Fruit fly (Drosophila melanogaster) whole organism, embryonic: ENCODE data around the gene CG9133.

Source experiments
- Atf3 ChIP-seq: fragments of 200-800 bp; sonication (Bioruptor generic); optimal IDR thresholded peaks from 3 replicates; lab custom pipeline; 2016; ENCODE audit warnings: missing biosample characterization, missing genetic modification characterization
- Atf6 ChIP-seq: fragments of 200-800 bp; sonication (Bioruptor generic); IDR thresholded peaks from 2 replicates; pipeline ENCODE4 v1.3.6; 2022; ENCODE audit warnings: missing biosample characterization, missing genetic modification characterization
- CG10979 ChIP-seq: fragments of 200-800 bp; sonication (Bioruptor generic); optimal IDR thresholded peaks from 2 replicates; lab custom pipeline; 2018; ENCODE audit warnings: missing biosample characterization, mild to moderate bottlenecking, missing genetic modification characterization, moderate library complexity
- CG12104 ChIP-seq: fragments of 200-800 bp; sonication (Bioruptor generic); optimal IDR thresholded peaks from 3 replicates; lab custom pipeline; 2016; ENCODE audit warnings: missing biosample characterization, missing genetic modification characterization
- CG14050 ChIP-seq: fragments of 200-800 bp; sonication (Bioruptor generic); IDR thresholded peaks from 3 replicates; pipeline ENCODE4 v1.3.6; 2022; ENCODE audit warnings: missing biosample characterization, missing genetic modification characterization
- CG15073 ChIP-seq: fragments of 200-800 bp; sonication (Bioruptor generic); optimal IDR thresholded peaks from 2 replicates; lab custom pipeline; 2016; ENCODE audit warnings: missing biosample characterization, missing genetic modification characterization
- CG17359 ChIP-seq: fragments of 200-800 bp; sonication (Bioruptor generic); optimal IDR thresholded peaks from 3 replicates; lab custom pipeline; 2018; ENCODE audit warnings: missing biosample characterization, mild to moderate bottlenecking, missing genetic modification characterization, moderate library complexity
- CG17802 ChIP-seq: fragments of 200-800 bp; sonication (Bioruptor generic); optimal IDR thresholded peaks from 2 replicates; lab custom pipeline; 2018; ENCODE audit warnings: missing biosample characterization, mild to moderate bottlenecking, missing genetic modification characterization, moderate library complexity
- CG18262 ChIP-seq: fragments of 200-800 bp; optimal IDR thresholded peaks from 3 replicates; lab custom pipeline; 2019; ENCODE audit warnings: missing biosample characterization, mild to moderate bottlenecking, missing genetic modification characterization, moderate library complexity
- CG2116 ChIP-seq: fragments of 200-800 bp; sonication (Bioruptor generic); optimal IDR thresholded peaks from 3 replicates; lab custom pipeline; 2018; ENCODE audit warnings: missing biosample characterization, mild to moderate bottlenecking, missing genetic modification characterization
- CG32767 ChIP-seq: fragments of 200-800 bp; sonication (Bioruptor generic); IDR thresholded peaks from 2 replicates; pipeline ENCODE4 v1.3.6; 2022; ENCODE audit warnings: missing biosample characterization, missing genetic modification characterization
- CG32772 ChIP-seq: fragments of 200-800 bp; sonication (Bioruptor generic); IDR thresholded peaks from 2 replicates; pipeline ENCODE4 v1.3.6; 2022; ENCODE audit warnings: missing biosample characterization, missing genetic modification characterization
- CG34224 ChIP-seq: fragments of 200-800 bp; sonication (Bioruptor generic); IDR thresholded peaks from 3 replicates; pipeline ENCODE4 v1.3.6; 2022; ENCODE audit warnings: missing biosample characterization, missing genetic modification characterization; ENCODE audit not compliant: partially characterized antibody
- CG4707 ChIP-seq: fragments of 200-800 bp; sonication (Bioruptor generic); optimal IDR thresholded peaks from 2 replicates; lab custom pipeline; 2018; ENCODE audit warnings: missing biosample characterization, mild to moderate bottlenecking, missing genetic modification characterization, moderate library complexity
- CG4730 ChIP-seq: fragments of 200-800 bp; sonication (Bioruptor generic); IDR thresholded peaks from 2 replicates; pipeline ENCODE4 v1.3.6; 2022; ENCODE audit warnings: missing biosample characterization, missing genetic modification characterization
- CG4854 ChIP-seq: fragments of 200-800 bp; sonication (Bioruptor generic); optimal IDR thresholded peaks from 2 replicates; lab custom pipeline; 2016; ENCODE audit warnings: missing biosample characterization, missing genetic modification characterization, inconsistent platforms
- CG6272 ChIP-seq: fragments of 200-800 bp; sonication (Bioruptor generic); IDR thresholded peaks from 2 replicates; pipeline ENCODE4 v1.3.6; 2022; ENCODE audit warnings: missing biosample characterization, missing genetic modification characterization
- CG6854 ChIP-seq: fragments of 200-800 bp; sonication (Bioruptor generic); optimal IDR thresholded peaks from 3 replicates; lab custom pipeline; 2017; ENCODE audit warnings: missing biosample characterization, mild to moderate bottlenecking, missing genetic modification characterization
- CG7839 ChIP-seq: fragments of 200-800 bp; sonication (Bioruptor generic); optimal IDR thresholded peaks from 3 replicates; lab custom pipeline; 2018; ENCODE audit warnings: missing biosample characterization, mild to moderate bottlenecking, missing genetic modification characterization, moderate library complexity
- CG7928 ChIP-seq: fragments of 200-800 bp; sonication (Bioruptor generic); optimal IDR thresholded peaks from 2 replicates; lab custom pipeline; 2017; ENCODE audit warnings: missing biosample characterization, mild to moderate bottlenecking, missing genetic modification characterization
- CG8281 ChIP-seq: fragments of 200-800 bp; sonication (Bioruptor generic); optimal IDR thresholded peaks from 2 replicates; lab custom pipeline; 2018; ENCODE audit warnings: missing biosample characterization, mild to moderate bottlenecking, missing genetic modification characterization, moderate library complexity
- D19A ChIP-seq: fragments of 200-800 bp; optimal IDR thresholded peaks from 3 replicates; lab custom pipeline; 2019; ENCODE audit warnings: missing biosample characterization, mild to moderate bottlenecking, missing genetic modification characterization, moderate library complexity
- D19B ChIP-seq: fragments of 200-800 bp; sonication (Bioruptor generic); optimal IDR thresholded peaks from 2 replicates; lab custom pipeline; 2017; ENCODE audit warnings: missing biosample characterization, mild to moderate bottlenecking, missing genetic modification characterization
- Dfd ChIP-seq, 2 experiments: fragments of >200 bp; optimal IDR thresholded peaks; 2 replicates each; lab custom pipeline; 2017; ENCODE audit warnings: missing biosample characterization in 2 of 2, missing genetic modification characterization in 2 of 2
- E2f1 ChIP-seq: fragments of 200-800 bp; sonication (Bioruptor generic); IDR thresholded peaks from 2 replicates; pipeline ENCODE4 v1.3.6; 2022; ENCODE audit warnings: missing biosample characterization, missing genetic modification characterization
- Ets97D ChIP-seq: fragments of 200-800 bp; sonication (Bioruptor generic); optimal IDR thresholded peaks from 3 replicates; lab custom pipeline; 2016; ENCODE audit warnings: missing biosample characterization, missing genetic modification characterization
- Gsc ChIP-seq: fragments of 200-800 bp; sonication (Bioruptor generic); IDR thresholded peaks from 2 replicates; pipeline ENCODE4 v1.3.6; 2022; ENCODE audit warnings: missing biosample characterization, missing genetic modification characterization
- H15 ChIP-seq: fragments of 200-800 bp; sonication (Bioruptor generic); IDR thresholded peaks from 3 replicates; pipeline ENCODE4 v1.3.6; 2022; ENCODE audit warnings: missing biosample characterization, missing genetic modification characterization
- HHEX ChIP-seq: fragments of 200-800 bp; sonication (Bioruptor generic); optimal IDR thresholded peaks from 3 replicates; lab custom pipeline; 2017; ENCODE audit warnings: missing biosample characterization, mild to moderate bottlenecking, missing genetic modification characterization, missing genetic modification reagents
- Hsf ChIP-seq: fragments of 200-800 bp; sonication (Bioruptor generic); optimal IDR thresholded peaks from 3 replicates; lab custom pipeline; 2016; ENCODE audit warnings: missing biosample characterization, missing genetic modification characterization
- Jarid2 ChIP-seq: fragments of 200-800 bp; sonication (Bioruptor generic); optimal IDR thresholded peaks from 3 replicates; lab custom pipeline; 2017; ENCODE audit warnings: mild to moderate bottlenecking, missing biosample characterization, missing genetic modification reagents, missing genetic modification characterization
- Mrtf ChIP-seq: fragments of 200-800 bp; sonication (Bioruptor generic); IDR thresholded peaks from 3 replicates; pipeline ENCODE4 v1.3.6; 2022; ENCODE audit warnings: missing biosample characterization, missing genetic modification characterization
- NK7.1 ChIP-seq: fragments of 200-800 bp; sonication (Bioruptor generic); optimal IDR thresholded peaks from 3 replicates; lab custom pipeline; 2016; ENCODE audit warnings: missing biosample characterization, missing genetic modification characterization
- Nf-YA ChIP-seq: fragments of 200-800 bp; sonication (Bioruptor generic); IDR thresholded peaks from 2 replicates; pipeline ENCODE4 v1.3.6; 2022; ENCODE audit warnings: missing biosample characterization, missing genetic modification characterization
- Oli ChIP-seq: fragments of 200-800 bp; sonication (Bioruptor generic); optimal IDR thresholded peaks from 2 replicates; lab custom pipeline; 2018; ENCODE audit warnings: missing biosample characterization, mild to moderate bottlenecking, missing genetic modification characterization, moderate library complexity
- Sin3A ChIP-seq: fragments of >200 bp; optimal IDR thresholded peaks from 2 replicates; lab custom pipeline; 2018
- YL-1 ChIP-seq: fragments of 200-800 bp; sonication (Bioruptor generic); optimal IDR thresholded peaks from 3 replicates; lab custom pipeline; 2017; ENCODE audit warnings: missing biosample characterization, mild to moderate bottlenecking, missing genetic modification characterization
- aop ChIP-seq: fragments of 200-800 bp; sonication (Bioruptor generic); IDR thresholded peaks from 2 replicates; pipeline ENCODE4 v1.3.6; 2022; ENCODE audit warnings: missing biosample characterization, missing genetic modification characterization
- ap ChIP-seq: fragments of 200-800 bp; sonication (Bioruptor generic); IDR thresholded peaks from 2 replicates; pipeline ENCODE4 v1.3.6; 2022; ENCODE audit warnings: missing biosample characterization, missing genetic modification characterization
- ara ChIP-seq: fragments of 200-800 bp; sonication (Bioruptor generic); IDR thresholded peaks from 2 replicates; pipeline ENCODE4 v1.3.6; 2022; ENCODE audit warnings: missing biosample characterization, missing genetic modification characterization
- cad ChIP-seq: fragments of >200 bp; optimal IDR thresholded peaks from 2 replicates; lab custom pipeline; 2017; ENCODE audit warnings: missing biosample characterization, missing genetic modification characterization
- eve ChIP-seq, 2 experiments: fragments of >200 bp; optimal IDR thresholded peaks; 2 replicates each; lab custom pipeline; 2017; ENCODE audit warnings: missing biosample characterization in 2 of 2, missing genetic modification characterization in 2 of 2
- fd3F ChIP-seq: fragments of 200-800 bp; sonication (Bioruptor generic); optimal IDR thresholded peaks from 2 replicates; lab custom pipeline; 2018; ENCODE audit warnings: missing biosample characterization, mild to moderate bottlenecking, missing genetic modification characterization, moderate library complexity
- gem ChIP-seq: fragments of 200-800 bp; sonication (Bioruptor generic); optimal IDR thresholded peaks from 2 replicates; lab custom pipeline; 2019; ENCODE audit warnings: missing biosample characterization, mild to moderate bottlenecking, missing genetic modification characterization, moderate library complexity
- jing ChIP-seq: fragments of 200-800 bp; sonication (Bioruptor generic); optimal IDR thresholded peaks from 2 replicates; lab custom pipeline; 2018; ENCODE audit warnings: missing biosample characterization, mild to moderate bottlenecking, missing genetic modification characterization
- ken ChIP-seq: fragments of 200-800 bp; sonication (Bioruptor generic); IDR thresholded peaks from 3 replicates; pipeline ENCODE4 v1.3.6; 2022; ENCODE audit warnings: missing biosample characterization, missing genetic modification characterization
- knrl ChIP-seq: fragments of 200-800 bp; sonication (Bioruptor generic); IDR thresholded peaks from 3 replicates; pipeline ENCODE4 v1.3.6; 2022; ENCODE audit warnings: missing biosample characterization, missing genetic modification characterization; ENCODE audit not compliant: partially characterized antibody
- mirr ChIP-seq: fragments of 200-800 bp; sonication (Bioruptor generic); optimal IDR thresholded peaks from 3 replicates; lab custom pipeline; 2018; ENCODE audit warnings: missing biosample characterization, mild to moderate bottlenecking, missing genetic modification characterization
- ro ChIP-seq: fragments of 200-800 bp; sonication (Bioruptor generic); IDR thresholded peaks from 2 replicates; pipeline ENCODE4 v1.3.6; 2022; ENCODE audit warnings: missing biosample characterization, missing genetic modification characterization
- stwl ChIP-seq: fragments of 200-800 bp; sonication (Bioruptor generic); optimal IDR thresholded peaks from 3 replicates; lab custom pipeline; 2018; ENCODE audit warnings: missing biosample characterization, mild to moderate bottlenecking, missing genetic modification characterization, moderate library complexity
- sug ChIP-seq: fragments of 200-800 bp; optimal IDR thresholded peaks from 2 replicates; lab custom pipeline; 2019; ENCODE audit warnings: missing biosample characterization, mild to moderate bottlenecking, missing genetic modification characterization, moderate library complexity
- tin ChIP-seq: fragments of 200-800 bp; sonication (Bioruptor generic); optimal IDR thresholded peaks from 3 replicates; lab custom pipeline; 2016; ENCODE audit warnings: missing biosample characterization, missing genetic modification characterization

The CG9133 gene

DNA sequence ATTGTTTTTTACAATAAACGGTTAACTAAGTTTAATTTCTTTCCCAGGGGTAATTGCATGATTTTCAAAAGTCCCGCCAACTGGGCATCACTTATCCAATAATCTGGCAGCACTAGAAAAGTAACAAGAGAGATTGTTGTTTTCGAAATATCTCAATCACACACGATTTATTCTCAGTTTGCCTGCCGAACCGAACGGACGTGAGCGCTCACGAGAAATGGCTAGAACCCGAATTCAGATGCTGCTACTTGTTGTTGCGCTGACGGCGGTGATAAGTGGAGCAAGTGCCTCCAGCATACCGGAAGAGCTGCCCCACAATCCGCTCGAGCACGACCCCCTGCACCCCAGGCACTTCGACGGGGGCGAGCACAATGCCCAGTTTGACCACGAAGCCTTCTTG, 46.7 kb downstream of the CG9133 start, which contains the start of gene scf (continued):
- TF ChIP-seq CG8281 = no peak
- TF ChIP-seq CG17359 (tag; lab: Kevin White, UChicago) = no peak
- TF ChIP-seq knrl = no peak
- TF ChIP-seq sug (tag; lab: Kevin White, UChicago) = peak; percentile 40
- TF ChIP-seq CG4730 (GFP tag; lab: Robert Waterston, UW) = no peak
- TF ChIP-seq CG6272 (GFP tag; lab: Robert Waterston, UW) = no peak
- TF ChIP-seq CG18262 (tag; lab: Kevin White, UChicago) = peak; percentile 13
- peak; percentile 41; the same call in 1 of the 3 replicates for TF ChIP-seq ken
- TF ChIP-seq H15 (GFP tag; lab: Robert Waterston, UW) = 0 out of 3 replicates have a peak, but pooled peaks have one; percentile 33
- peak; percentile 80 for TF ChIP-seq Jarid2 (GFP tag; lab: Kevin White, UChicago)
- TF ChIP-seq CG4707 = no peak
- no peak for TF ChIP-seq Atf3 (GFP tag; lab: Kevin White, UChicago)
- 0 out of 2 replicates have a peak, but pooled peaks have one; percentile 24 for TF ChIP-seq Atf6 (GFP tag; lab: Robert Waterston, UW)
- no peak for TF ChIP-seq eve (GFP tag; optimal IDR thresholded peaks at IDR 0.05; lab: Kevin White, UChicago)
- TF ChIP-seq gem (tag; lab: Kevin White, UChicago) = no peak
- peak; percentile 35 for TF ChIP-seq CG2116 (GFP tag; lab: Kevin White, UChicago)
- no peak for TF ChIP-seq CG12104 (GFP tag; lab: Kevin White, UChicago)
- TF ChIP-seq mirr (GFP tag; lab: Kevin White, UChicago) = peak; percentile 31
- TF ChIP-seq jing (GFP tag; lab: Kevin White, UChicago) = no peak
- TF ChIP-seq HHEX (GFP tag; lab: Kevin White, UChicago) = no peak
- no peak for TF ChIP-seq D19A (tag; lab: Kevin White, UChicago)
- no peak for TF ChIP-seq NK7.1 (GFP tag; lab: Kevin White, UChicago)
- no peak for TF ChIP-seq E2f1 (GFP tag; lab: Robert Waterston, UW)
- no peak for TF ChIP-seq ap (GFP tag; lab: Robert Waterston, UW)
- TF ChIP-seq D19B (GFP tag; lab: Kevin White, UChicago) = no peak
- TF ChIP-seq YL-1 (GFP tag; lab: Kevin White, UChicago) = peak; percentile 39
- TF ChIP-seq CG34224 (GFP tag; lab: Robert Waterston, UW) = peak; percentile 50
- no peak for TF ChIP-seq Dfd (GFP tag; optimal IDR thresholded peaks at IDR 0.05; lab: Kevin White, UChicago)
- TF ChIP-seq tin (GFP tag; lab: Kevin White, UChicago) = no peak
- no peak for TF ChIP-seq Nf-YA
- peak; percentile 40; the same call in 1 of the 2 replicates for TF ChIP-seq ro
- TF ChIP-seq CG32772 (GFP tag; lab: Robert Waterston, UW) = no peak
- TF ChIP-seq fd3F (GFP tag; lab: Kevin White, UChicago) = no peak
- no peak for TF ChIP-seq CG17802 (tag; lab: Kevin White, UChicago)
- no peak for TF ChIP-seq CG7839 (tag; lab: Kevin White, UChicago)
- no peak for TF ChIP-seq CG4854 (GFP tag; lab: Kevin White, UChicago)
- no peak for TF ChIP-seq CG14050 (GFP tag; lab: Robert Waterston, UW)
- TF ChIP-seq cad (GFP tag; lab: Kevin White, UChicago) = no peak
- no peak for TF ChIP-seq Oli (tag; lab: Kevin White, UChicago)
- TF ChIP-seq stwl (tag; lab: Kevin White, UChicago) = peak; percentile 36
- no peak for TF ChIP-seq Gsc (GFP tag; lab: Robert Waterston, UW)
- TF ChIP-seq CG15073 (GFP tag; lab: Kevin White, UChicago) = no peak
- TF ChIP-seq aop (GFP tag; lab: Robert Waterston, UW) = no peak
- no peak for TF ChIP-seq CG7928 (GFP tag; lab: Kevin White, UChicago)
- no peak for TF ChIP-seq Sin3A (lab: Kevin White, UChicago)
- no peak for TF ChIP-seq Mrtf (GFP tag; lab: Robert Waterston, UW)
- no peak for TF ChIP-seq ara
- no peak for TF ChIP-seq CG10979 (tag; lab: Kevin White, UChicago)
- no peak for TF ChIP-seq Ets97D (GFP tag; lab: Kevin White, UChicago)
- TF ChIP-seq CG32767 (GFP tag; lab: Robert Waterston, UW) = no peak
- no peak for TF ChIP-seq CG6854
- TF ChIP-seq Hsf (GFP tag; lab: Kevin White, UChicago) = no peak
